Worm (Caenorhabditis elegans) whole organism, L1 larva: ENCODE results near the gene Y47D7A.11.

Experiments used
- C04F5.9 ChIP-seq: sonication (generic microtip); optimal IDR thresholded peaks from 2 replicates; lab custom pipeline; 2016; ENCODE audit warnings: missing genetic modification characterization, missing compliant biosample characterization
- C34B4.2 ChIP-seq: sonication (generic microtip); optimal IDR thresholded peaks from 2 replicates; lab custom pipeline; 2017; ENCODE audit warnings: mild to moderate bottlenecking, missing genetic modification characterization, missing compliant biosample characterization
- alr-1 ChIP-seq: fragments of 200-800 bp; sonication (Bioruptor generic); optimal IDR thresholded peaks from 2 replicates; lab custom pipeline; 2018; ENCODE audit warnings: borderline replicate concordance, mild to moderate bottlenecking, missing genetic modification characterization, missing compliant biosample characterization
- ceh-8 ChIP-seq: fragments of 200-800 bp; sonication (Bioruptor generic); optimal IDR thresholded peaks from 2 replicates; lab custom pipeline; 2018; ENCODE audit warnings: mild to moderate bottlenecking, missing genetic modification characterization, moderate library complexity, missing compliant biosample characterization
- ceh-90 ChIP-seq: sonication (generic microtip); optimal IDR thresholded peaks from 2 replicates; lab custom pipeline; 2016; ENCODE audit warnings: missing genetic modification characterization, missing compliant biosample characterization
- efl-1 ChIP-seq, 4 experiments: fragments of 150-350 bp; optimal IDR thresholded peaks in 3 of 4; peaks in 1 of 4; 1 replicate in 1 of 4; 2 replicates in 3 of 4; lab custom pipeline; 2014; ENCODE audit warnings: missing biosample characterization in 2 of 4, missing genetic modification characterization in 2 of 4, missing genetic modification reagents in 2 of 4
- egl-13 ChIP-seq: sonication (generic microtip); optimal IDR thresholded peaks from 2 replicates; lab custom pipeline; 2016; ENCODE audit warnings: missing genotype, missing genetic modification reagents, missing genetic modification characterization, missing compliant biosample characterization
- egl-27 ChIP-seq, 2 experiments: fragments of 150-350 bp in 1 of 2; sonication (generic microtip); optimal IDR thresholded peaks; 3 replicates each; lab custom pipeline; 2017 to 2018; ENCODE audit warnings: missing biosample characterization in 2 of 2, missing genetic modification characterization in 2 of 2, missing genetic modification reagents in 2 of 2
- fkh-8 ChIP-seq: sonication (generic microtip); optimal IDR thresholded peaks from 2 replicates; lab custom pipeline; 2016; ENCODE audit warnings: mild to moderate bottlenecking, missing genetic modification characterization, missing compliant biosample characterization
- fos-1 ChIP-seq: fragments of 150-350 bp; optimal IDR thresholded peaks from 2 replicates; lab custom pipeline; 2014; ENCODE audit warnings: missing biosample characterization, missing genetic modification characterization
- lin-13 ChIP-seq: fragments of 150-350 bp; optimal IDR thresholded peaks from 2 replicates; lab custom pipeline; 2014; ENCODE audit warnings: missing biosample characterization, missing genetic modification reagents, missing genetic modification characterization
- mab-9 ChIP-seq: fragments of 200-800 bp; sonication (Bioruptor generic); IDR thresholded peaks from 2 replicates; pipeline ENCODE4 v1.3.6; 2022; ENCODE audit warnings: missing genetic modification reagents, missing genetic modification characterization, missing compliant biosample characterization
- mef-2 ChIP-seq: fragments of 150-350 bp; optimal IDR thresholded peaks from 2 replicates; lab custom pipeline; 2014; ENCODE audit warnings: missing biosample characterization, missing genetic modification characterization
- nhr-19 ChIP-seq: fragments of 200-800 bp; sonication (Bioruptor generic); conservative IDR thresholded peaks from 2 replicates; pipeline ENCODE4 v1.3.6; 2022; ENCODE audit warnings: missing genetic modification characterization, missing compliant biosample characterization
- nhr-20 ChIP-seq: sonication (generic microtip); optimal IDR thresholded peaks from 2 replicates; lab custom pipeline; 2016; ENCODE audit warnings: mild to moderate bottlenecking, missing genetic modification characterization, missing compliant biosample characterization
- nhr-77 ChIP-seq: fragments of 150-350 bp; optimal IDR thresholded peaks from 2 replicates; lab custom pipeline; 2014; ENCODE audit warnings: missing biosample characterization, missing genetic modification characterization
- xbp-1 ChIP-seq: sonication (generic microtip); optimal IDR thresholded peaks from 2 replicates; lab custom pipeline; 2016; ENCODE audit warnings: missing genetic modification characterization, missing compliant biosample characterization
- zag-1 ChIP-seq: fragments of 150-350 bp; optimal IDR thresholded peaks from 2 replicates; lab custom pipeline; 2014; ENCODE audit warnings: missing biosample characterization, missing genetic modification characterization
- ztf-11 ChIP-seq, 2 experiments: sonication (generic microtip); optimal IDR thresholded peaks; 2 replicates each; lab custom pipeline; 2016 to 2017; ENCODE audit warnings: missing genetic modification characterization in 2 of 2, missing biosample characterization in 1 of 2, missing compliant biosample characterization in 1 of 2
- ztf-4 ChIP-seq: fragments of 150-350 bp; optimal IDR thresholded peaks from 2 replicates; lab custom pipeline; 2014; ENCODE audit warnings: missing biosample characterization, missing genetic modification characterization

Y47D7A.11 gene

DNA sequence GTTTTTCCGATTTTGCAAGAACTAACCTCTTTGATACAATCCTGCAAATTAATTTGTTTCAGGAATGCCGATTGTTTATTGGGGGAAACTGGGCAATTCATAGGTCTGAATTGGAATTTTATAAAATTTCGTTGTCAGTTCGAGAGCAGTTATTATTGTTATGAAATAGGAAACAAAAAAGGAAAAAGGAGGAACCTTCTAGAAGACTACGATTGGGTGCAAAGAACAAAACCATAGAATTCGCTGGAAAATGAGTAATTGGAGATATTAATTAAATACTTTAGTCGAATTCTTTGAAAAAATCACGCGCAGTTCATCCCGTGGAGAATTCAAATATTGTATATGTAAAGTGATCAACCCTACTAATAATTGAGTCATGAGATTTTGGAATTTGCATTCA, 40.7 kb downstream of the Y47D7A.11 start, which contains the start of gene F13A2.9:
Gene F13A2.9, minus strand, starts transcription at position 101 of the 400 bp plus-strand sequence.
- TF ChIP-seq ceh-90 (tag; lab: Kevin White, UChicago) (peak; percentile 27), mab-9 (no peak), fos-1 (tag; lab: Kevin White, UChicago) (no peak), ceh-8 (peak; percentile 74), fkh-8 (tag; lab: Kevin White, UChicago) (peak; percentile 8), zag-1 (tag; lab: Kevin White, UChicago) (no peak)

DNA sequence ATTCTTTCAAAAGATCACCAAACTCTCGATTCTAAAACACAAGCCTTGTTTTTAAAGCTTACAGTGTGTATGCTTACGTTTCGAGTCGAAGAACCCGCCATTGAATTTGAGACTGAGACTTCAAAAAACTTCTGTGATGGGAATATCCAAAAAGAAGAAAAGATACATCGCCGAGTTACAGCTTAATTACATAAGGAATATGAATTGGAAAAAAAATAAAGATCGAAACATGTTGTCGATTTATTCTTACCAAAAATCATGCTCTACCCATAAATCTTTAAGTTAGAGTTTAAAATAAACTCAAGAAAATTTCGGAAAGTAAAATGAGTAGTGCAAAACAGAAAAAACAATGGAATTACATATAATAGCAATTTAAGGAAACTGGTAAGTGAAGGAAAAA, 41.9 kb downstream of the Y47D7A.11 start, which contains the start of gene F13A2.10:
Gene F13A2.10, minus strand, starts transcription at position 101 of the 400 bp plus-strand sequence.
- TF ChIP-seq lin-13 (GFP tag; lab: Kevin White, UChicago) (no peak), xbp-1 (tag; lab: Kevin White, UChicago) (no peak), ztf-11 (tag; optimal IDR thresholded peaks at IDR 0.05; lab: Kevin White, UChicago) (no peak), egl-27 (tag; optimal IDR thresholded peaks at IDR 0.05; lab: Kevin White, UChicago) (no peak), ztf-4 (no peak), C04F5.9 (tag; lab: Kevin White, UChicago) (no peak), mef-2 (tag; lab: Kevin White, UChicago) (no peak), nhr-20 (tag; lab: Kevin White, UChicago) (no peak), alr-1 (tag; lab: Kevin White, UChicago) (no peak), C34B4.2 (tag; lab: Kevin White, UChicago) (no peak), egl-13 (tag; lab: Kevin White, UChicago) (no peak)
- TF ChIP-seq, all 84 proteins: peak for 0

DNA sequence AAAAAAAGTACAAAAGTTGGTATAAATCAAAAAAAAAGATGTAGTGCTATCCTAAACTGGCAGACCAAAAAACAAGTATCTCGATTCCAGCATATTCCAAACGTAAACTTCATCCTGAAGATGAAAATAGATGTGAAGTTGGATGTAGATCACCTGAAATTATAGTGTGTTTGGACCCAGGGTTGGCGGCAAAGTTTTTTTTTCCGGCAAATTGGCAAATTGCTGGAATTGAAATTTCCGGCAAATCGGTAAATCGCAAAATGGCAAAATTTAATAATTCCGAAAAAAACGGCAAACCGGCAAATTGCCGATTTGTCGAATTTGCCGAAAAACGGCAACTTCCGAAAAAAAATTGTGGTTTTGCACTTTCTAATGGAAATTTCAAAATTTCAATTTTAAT, 43.6 kb downstream of the Y47D7A.11 start, which contains the start of gene F13A2.2:
Gene F13A2.2, minus strand, starts transcription at position 101 of the 400 bp plus-strand sequence.
- TF ChIP-seq fos-1 (tag; lab: Kevin White, UChicago): no peak
- no peak for TF ChIP-seq nhr-77
- TF ChIP-seq C04F5.9 (tag; lab: Kevin White, UChicago): no peak

DNA sequence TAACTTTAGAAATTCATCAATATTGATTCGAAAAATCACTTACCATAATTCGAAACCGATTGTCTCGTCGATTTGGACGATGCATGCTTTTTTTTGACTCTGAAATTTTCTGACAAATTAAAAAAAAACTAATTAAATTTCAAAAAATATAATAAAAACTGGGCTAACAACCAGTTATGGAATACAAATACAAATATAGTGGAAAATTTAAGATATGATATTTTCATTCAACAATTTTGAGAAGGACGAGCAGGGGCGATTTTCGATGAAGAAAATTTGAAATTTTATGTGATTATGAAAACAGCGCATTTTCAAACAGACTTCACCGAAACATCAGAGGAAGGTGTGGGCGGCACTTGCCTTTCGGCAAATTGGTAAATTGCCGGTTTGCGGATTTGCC, 45.8 kb downstream of the Y47D7A.11 start, which contains the start of gene F13A2.1:
Gene F13A2.1, minus strand, starts transcription at position 101 of the 400 bp plus-strand sequence.
- TF ChIP-seq nhr-19 (GFP tag; lab: Robert Waterston, UW) (no peak), efl-1 (optimal IDR thresholded peaks at IDR 0.05; lab: Kevin White, UChicago) (no peak), efl-1 (GFP tag; optimal IDR thresholded peaks at IDR 0.05 in 1 of 2; lab: Kevin White, UChicago) (peak in 1 of 2 experiments; percentile 48)
